Fruit fly (Drosophila melanogaster) Kc167 (cell line): ENCODE data around the gene Pde9.

Source experiments
- Myc ChIP-seq: fragments of >200 bp; optimal IDR thresholded peaks from 2 replicates; lab custom pipeline; 2017; ENCODE audit warnings: missing external identifiers
- Sin3A ChIP-seq: fragments of >200 bp; optimal IDR thresholded peaks from 2 replicates; lab custom pipeline; 2018; ENCODE audit warnings: missing external identifiers
- h ChIP-seq: fragments of >200 bp; optimal IDR thresholded peaks from 3 replicates; lab custom pipeline; 2018; ENCODE audit warnings: missing external identifiers
- insv ChIP-seq: fragments of >200 bp; optimal IDR thresholded peaks from 3 replicates; lab custom pipeline; 2018; ENCODE audit warnings: missing external identifiers
- psq ChIP-seq: fragments of >200 bp; optimal IDR thresholded peaks from 2 replicates; lab custom pipeline; 2017; ENCODE audit warnings: missing external identifiers
- ttk ChIP-seq: sonication (Bioruptor generic); optimal IDR thresholded peaks from 2 replicates; lab custom pipeline; 2017; ENCODE audit warnings: missing external identifiers

DNA sequence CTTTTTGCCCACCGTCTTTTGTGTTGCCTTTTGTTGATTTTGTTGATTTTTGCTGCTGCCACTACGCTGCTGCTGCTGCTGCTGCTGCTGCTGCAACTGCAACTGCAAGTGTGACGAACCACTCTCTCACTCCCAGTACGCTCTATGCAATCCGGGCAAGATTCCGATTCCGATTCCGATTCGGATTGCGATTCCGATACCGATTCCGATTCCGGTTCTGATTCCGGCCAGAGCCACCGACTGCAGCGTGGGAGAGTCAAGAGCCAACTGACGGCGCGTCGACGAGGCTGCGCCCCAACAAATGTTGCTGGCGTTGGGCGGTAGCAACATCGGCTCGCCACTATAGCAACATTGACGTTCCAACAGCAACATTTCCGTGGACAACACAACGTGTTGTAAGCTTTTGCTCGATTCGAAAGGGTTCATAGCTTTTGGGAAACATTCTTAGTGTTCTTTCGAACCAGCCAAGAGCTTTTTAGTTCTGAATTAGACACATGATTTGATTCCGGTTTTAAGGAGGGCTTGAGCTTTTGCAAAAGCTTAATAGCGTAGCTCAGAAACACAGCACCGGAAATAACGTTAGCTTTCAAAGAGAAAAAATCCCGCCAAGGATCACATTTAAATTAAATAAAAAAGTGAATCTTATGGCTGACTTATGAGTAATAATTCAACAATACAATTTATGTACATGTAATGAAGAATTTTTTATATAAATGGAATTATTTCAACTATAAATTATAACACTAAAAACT, 112.3 kb downstream of the Pde9 start, which contains the start of gene CG32647:
- TF ChIP-seq insv: no peak
- no peak for TF ChIP-seq ttk (lab: Kevin White, UChicago)
- no peak for TF ChIP-seq psq
- no peak for TF ChIP-seq h (lab: Kevin White, UChicago)
- TF ChIP-seq Sin3A (lab: Kevin White, UChicago): no peak
- TF ChIP-seq Myc (lab: Kevin White, UChicago): no peak
